Worm (Caenorhabditis elegans) whole organism, midembryonic: ENCODE measurements around the gene C25E10.13.

Experiments used
- T22C8.4 ChIP-seq: fragments of 200-800 bp; sonication (Bioruptor generic); IDR thresholded peaks from 2 replicates; pipeline ENCODE4 v1.3.6; 2022; ENCODE audit warnings: missing genetic modification characterization, missing compliant biosample characterization
- cog-1 ChIP-seq: sonication (generic microtip); optimal IDR thresholded peaks from 2 replicates; lab custom pipeline; 2016; ENCODE audit warnings: missing genetic modification characterization, missing compliant biosample characterization
- flt-1 ChIP-seq: fragments of 200-800 bp; sonication (Bioruptor generic); IDR thresholded peaks from 2 replicates; pipeline ENCODE4 v1.3.6; 2022; ENCODE audit warnings: missing genetic modification characterization, missing compliant biosample characterization
- klf-2 ChIP-seq: fragments of 200-800 bp; sonication (Bioruptor generic); conservative IDR thresholded peaks from 2 replicates; pipeline ENCODE4 v1.3.6; 2022; ENCODE audit warnings: missing genetic modification reagents, missing genetic modification characterization, missing compliant biosample characterization
- med-1 ChIP-seq: sonication (generic microtip); optimal IDR thresholded peaks from 2 replicates; lab custom pipeline; 2017; ENCODE audit warnings: missing genetic modification characterization, mild to moderate bottlenecking, missing compliant biosample characterization, antibody characterized with exemption, missing genetic modification reagents; ENCODE audit not compliant: insufficient read depth
- ref-1 ChIP-seq: fragments of 200-800 bp; sonication (Bioruptor generic); conservative IDR thresholded peaks from 2 replicates; pipeline ENCODE4 v1.3.6; 2022; ENCODE audit warnings: missing genetic modification reagents, missing genetic modification characterization, missing compliant biosample characterization
- tab-1 ChIP-seq: fragments of 200-800 bp; sonication (Bioruptor generic); IDR thresholded peaks from 2 replicates; pipeline ENCODE4 v1.3.6; 2022; ENCODE audit warnings: missing genetic modification characterization, missing compliant biosample characterization
- ztf-23 ChIP-seq: fragments of 200-800 bp; sonication (Bioruptor generic); IDR thresholded peaks from 2 replicates; pipeline ENCODE4 v1.3.6; 2022; ENCODE audit warnings: missing genetic modification reagents, missing genetic modification characterization, missing compliant biosample characterization
- ztf-29 ChIP-seq: fragments of 200-800 bp; sonication (Bioruptor generic); IDR thresholded peaks from 2 replicates; pipeline ENCODE4 v1.3.6; 2022; ENCODE audit warnings: missing genetic modification reagents, missing genetic modification characterization, missing compliant biosample characterization

Gene C25E10.13

ce11 chrV:9059468-9059867 is at the start of gene C25E10.13, which contains the start of gene C25E10.16:
C25E10.13 (plus strand) TSS chrV:9059723.
C25E10.16 (minus strand) TSS chrV:9059568.
- no peak for TF ChIP-seq tab-1 (GFP tag; lab: Robert Waterston, UW)
- TF ChIP-seq cog-1 (tag; lab: Kevin White, UChicago): no peak
- no peak for TF ChIP-seq T22C8.4 (GFP tag; lab: Robert Waterston, UW)
- TF ChIP-seq ztf-23 (GFP tag; lab: Robert Waterston, UW): no peak
- TF ChIP-seq flt-1: no peak
- no peak for TF ChIP-seq med-1 (GFP tag; lab: Kevin White, UChicago)
- TF ChIP-seq ztf-29 (GFP tag; lab: Robert Waterston, UW): no peak
- TF ChIP-seq ref-1 (GFP tag; lab: Robert Waterston, UW): no peak
- TF ChIP-seq klf-2 (GFP tag; lab: Robert Waterston, UW): no peak

ce11 chrV:9013765-9014164 is 45.8 kb upstream of the C25E10.13 start, which contains the start of gene srh-201:
srh-201 (minus strand) TSS chrV:9013865.
- TF ChIP-seq ztf-29 (GFP tag; lab: Robert Waterston, UW) (no peak), cog-1 (tag; lab: Kevin White, UChicago) (no peak), ref-1 (GFP tag; lab: Robert Waterston, UW) (no peak), ztf-23 (GFP tag; lab: Robert Waterston, UW) (no peak), klf-2 (GFP tag; lab: Robert Waterston, UW) (no peak), med-1 (GFP tag; lab: Kevin White, UChicago) (no peak), tab-1 (GFP tag; lab: Robert Waterston, UW) (no peak), T22C8.4 (GFP tag; lab: Robert Waterston, UW) (no peak), flt-1 (no peak)

ce11 chrV:9015540-9015939 is 44.0 kb upstream of the C25E10.13 start, which contains the start of gene srt-18:
srt-18 (minus strand) TSS chrV:9015640.
- TF ChIP-seq T22C8.4 (GFP tag; lab: Robert Waterston, UW) (no peak), klf-2 (GFP tag; lab: Robert Waterston, UW) (no peak), ztf-29 (GFP tag; lab: Robert Waterston, UW) (no peak), cog-1 (tag; lab: Kevin White, UChicago) (no peak), tab-1 (GFP tag; lab: Robert Waterston, UW) (no peak), ztf-23 (GFP tag; lab: Robert Waterston, UW) (no peak), med-1 (GFP tag; lab: Kevin White, UChicago) (no peak), ref-1 (GFP tag; lab: Robert Waterston, UW) (no peak), flt-1 (no peak)

ce11 chrV:9016479-9016878 is 43.0 kb upstream of the C25E10.13 start, which contains the start of gene oac-40:
oac-40 (plus strand) TSS chrV:9016779.
- TF ChIP-seq ztf-29 (GFP tag; lab: Robert Waterston, UW) (no peak), ztf-23 (GFP tag; lab: Robert Waterston, UW) (no peak), ref-1 (GFP tag; lab: Robert Waterston, UW) (no peak), T22C8.4 (GFP tag; lab: Robert Waterston, UW) (no peak), med-1 (GFP tag; lab: Kevin White, UChicago) (no peak), flt-1 (no peak), cog-1 (tag; lab: Kevin White, UChicago) (no peak), tab-1 (GFP tag; lab: Robert Waterston, UW) (no peak)

- TF ChIP-seq T22C8.4 (GFP tag; lab: Robert Waterston, UW) (no peak), ztf-23 (GFP tag; lab: Robert Waterston, UW) (no peak), tab-1 (GFP tag; lab: Robert Waterston, UW) (no peak), flt-1 (no peak), cog-1 (tag; lab: Kevin White, UChicago) (no peak), klf-2 (GFP tag; lab: Robert Waterston, UW) (no peak)
These were observed 40.7 kb upstream of the C25E10.13 start for ce11 chrV:9018871-9019270.

ce11 chrV:9022078-9022477 is 37.4 kb upstream of the C25E10.13 start, which contains the start of gene oac-41:
oac-41 (minus strand) TSS chrV:9022178.
- TF ChIP-seq klf-2 (GFP tag; lab: Robert Waterston, UW) (no peak), T22C8.4 (GFP tag; lab: Robert Waterston, UW) (no peak), ztf-23 (GFP tag; lab: Robert Waterston, UW) (no peak), flt-1 (no peak), tab-1 (GFP tag; lab: Robert Waterston, UW) (no peak), med-1 (GFP tag; lab: Kevin White, UChicago) (no peak), cog-1 (tag; lab: Kevin White, UChicago) (no peak), ref-1 (GFP tag; lab: Robert Waterston, UW) (no peak), ztf-29 (GFP tag; lab: Robert Waterston, UW) (no peak)

ce11 chrV:9024713-9025112 is 34.8 kb upstream of the C25E10.13 start, which contains the start of gene bus-1:
bus-1 (minus strand) TSS chrV:9024813.
- TF ChIP-seq klf-2 (GFP tag; lab: Robert Waterston, UW) (no peak), cog-1 (tag; lab: Kevin White, UChicago) (no peak), med-1 (GFP tag; lab: Kevin White, UChicago) (no peak), ztf-23 (GFP tag; lab: Robert Waterston, UW) (no peak), tab-1 (GFP tag; lab: Robert Waterston, UW) (no peak), ref-1 (GFP tag; lab: Robert Waterston, UW) (no peak), ztf-29 (GFP tag; lab: Robert Waterston, UW) (no peak), T22C8.4 (GFP tag; lab: Robert Waterston, UW) (no peak), flt-1 (no peak)

- TF ChIP-seq ref-1 (GFP tag; lab: Robert Waterston, UW): no peak
- no peak for TF ChIP-seq ztf-23 (GFP tag; lab: Robert Waterston, UW)
- no peak for TF ChIP-seq med-1 (GFP tag; lab: Kevin White, UChicago)
- TF ChIP-seq T22C8.4 (GFP tag; lab: Robert Waterston, UW): no peak
- TF ChIP-seq tab-1 (GFP tag; lab: Robert Waterston, UW): no peak
- no peak for TF ChIP-seq klf-2 (GFP tag; lab: Robert Waterston, UW)
- no peak for TF ChIP-seq cog-1 (tag; lab: Kevin White, UChicago)
- TF ChIP-seq ztf-29 (GFP tag; lab: Robert Waterston, UW): no peak
- no peak for TF ChIP-seq flt-1
These were observed 29.3 kb upstream of the C25E10.13 start, which contains the start of gene C25E10.5 for ce11 chrV:9030248-9030647. C25E10.5 (plus strand) TSS chrV:9030548.

- no peak for TF ChIP-seq med-1 (GFP tag; lab: Kevin White, UChicago)
- TF ChIP-seq tab-1 (GFP tag; lab: Robert Waterston, UW): no peak
- TF ChIP-seq klf-2 (GFP tag; lab: Robert Waterston, UW): no peak
- TF ChIP-seq ztf-23 (GFP tag; lab: Robert Waterston, UW): no peak
- TF ChIP-seq cog-1 (tag; lab: Kevin White, UChicago): no peak
- no peak for TF ChIP-seq ref-1 (GFP tag; lab: Robert Waterston, UW)
- TF ChIP-seq ztf-29 (GFP tag; lab: Robert Waterston, UW): no peak
- TF ChIP-seq flt-1: no peak
- TF ChIP-seq T22C8.4 (GFP tag; lab: Robert Waterston, UW): no peak
These were observed 26.3 kb upstream of the C25E10.13 start, which contains the start of gene C25E10.4 for ce11 chrV:9033267-9033666. C25E10.4 (plus strand) TSS chrV:9033567.
